Fruit fly (Drosophila melanogaster) whole organism, prepupa: ENCODE results near the gene SPH93.

Experiments
- Blimp-1 ChIP-seq: fragments of 200-800 bp; sonication (Bioruptor generic); optimal IDR thresholded peaks from 3 replicates; lab custom pipeline; 2017; ENCODE audit warnings: missing biosample characterization, missing genetic modification characterization, mild to moderate bottlenecking, moderate library complexity, missing genetic modification reagents
- CG11294 ChIP-seq: fragments of 200-800 bp; sonication (Bioruptor generic); IDR thresholded peaks from 2 replicates; pipeline ENCODE4 v1.3.6; 2022; ENCODE audit warnings: missing biosample characterization, missing genetic modification characterization
- CG16779 ChIP-seq: fragments of 200-800 bp; sonication (Bioruptor generic); optimal IDR thresholded peaks from 3 replicates; lab custom pipeline; 2017; ENCODE audit warnings: missing biosample characterization, mild to moderate bottlenecking, missing genetic modification characterization
- CG6792 ChIP-seq: fragments of 200-800 bp; sonication (Bioruptor generic); optimal IDR thresholded peaks from 3 replicates; lab custom pipeline; 2016; ENCODE audit warnings: missing biosample characterization, missing genetic modification characterization
- CG8119 ChIP-seq: fragments of 200-800 bp; sonication (Bioruptor generic); IDR thresholded peaks from 3 replicates; pipeline ENCODE4 v1.3.6; 2022; ENCODE audit warnings: missing biosample characterization, missing genetic modification characterization
- CG9139 ChIP-seq: fragments of 200-800 bp; sonication (Bioruptor generic); optimal IDR thresholded peaks from 3 replicates; lab custom pipeline; 2017; ENCODE audit warnings: missing biosample characterization, mild to moderate bottlenecking, missing genetic modification characterization
- Eip75B ChIP-seq: fragments of 200-800 bp; sonication (Bioruptor generic); optimal IDR thresholded peaks from 3 replicates; lab custom pipeline; 2016; ENCODE audit warnings: missing biosample characterization, missing genetic modification characterization
- Lpt ChIP-seq: fragments of 200-800 bp; sonication (Bioruptor generic); optimal IDR thresholded peaks from 3 replicates; lab custom pipeline; 2016; ENCODE audit warnings: missing biosample characterization, missing genetic modification characterization
- Sox14 ChIP-seq: fragments of 200-800 bp; sonication (Bioruptor generic); optimal IDR thresholded peaks from 3 replicates; lab custom pipeline; 2016; ENCODE audit warnings: missing biosample characterization, missing genetic modification characterization
- acj6 ChIP-seq: fragments of 200-800 bp; sonication (Bioruptor generic); optimal IDR thresholded peaks from 3 replicates; lab custom pipeline; 2016; ENCODE audit warnings: missing biosample characterization, missing genetic modification characterization
- dsx ChIP-seq: fragments of 200-800 bp; optimal IDR thresholded peaks from 3 replicates; lab custom pipeline; 2019; ENCODE audit warnings: missing biosample characterization, mild to moderate bottlenecking, missing genetic modification characterization, moderate library complexity; ENCODE audit not compliant: poor library complexity, severe bottlenecking

dm6 chr2L:17412533-17412932 lies 43.2 kb downstream of the SPH93 start, which contains the start of gene Rsph9:
- TF ChIP-seq dsx (no peak), acj6 (GFP tag; lab: Kevin White, UChicago) (no peak), CG11294 (no peak), CG6792 (GFP tag; lab: Kevin White, UChicago) (no peak), CG9139 (GFP tag; lab: Kevin White, UChicago) (no peak), CG16779 (no peak), Lpt (GFP tag; lab: Kevin White, UChicago) (no peak), CG8119 (GFP tag; lab: Robert Waterston, UW) (no peak), Eip75B (GFP tag; lab: Kevin White, UChicago) (no peak), Sox14 (GFP tag; lab: Kevin White, UChicago) (no peak), Blimp-1 (GFP tag; lab: Kevin White, UChicago) (no peak)
